Worm (Caenorhabditis elegans) whole organism, L3 larva: Measurements from ENCODE around the gene nspe-8.

Experiments used
- R02D3.7 ChIP-seq: fragments of 150-350 bp; optimal IDR thresholded peaks from 2 replicates; lab custom pipeline; 2014; ENCODE audit warnings: missing biosample characterization, missing genetic modification characterization
- ceh-28 ChIP-seq: fragments of 150-350 bp; optimal IDR thresholded peaks from 2 replicates; lab custom pipeline; 2014; ENCODE audit warnings: missing biosample characterization, missing genetic modification reagents, missing genetic modification characterization
- elt-3 ChIP-seq, 3 experiments: fragments of 150-350 bp in 1 of 3; sonication (generic microtip) in 2 of 3; optimal IDR thresholded peaks; 2 replicates in 2 of 3; 4 replicates in 1 of 3; lab custom pipeline; 2014 to 2017; ENCODE audit warnings: missing biosample characterization in 3 of 3, missing genetic modification characterization in 3 of 3
- skn-1 ChIP-seq: fragments of 150-350 bp; optimal IDR thresholded peaks from 2 replicates; lab custom pipeline; 2014; ENCODE audit warnings: missing biosample characterization, missing genetic modification characterization

Gene nspe-8

ce11 chrII:12572760-12573159 lies 49.0 kb downstream of the nspe-8 start, which contains the start of gene Y38E10A.35:
TSS of gene Y38E10A.35 (minus strand) at chrII:12572860.
- TF ChIP-seq skn-1 (no peak), ceh-28 (tag; lab: Kevin White, UChicago) (no peak), elt-3 (tag; optimal IDR thresholded peaks at IDR 0.05; lab: Kevin White, UChicago) (no peak), R02D3.7 (no peak)
